ENCODE assay signal across 1 fruit fly cellular context in the genomic region with DNA sequence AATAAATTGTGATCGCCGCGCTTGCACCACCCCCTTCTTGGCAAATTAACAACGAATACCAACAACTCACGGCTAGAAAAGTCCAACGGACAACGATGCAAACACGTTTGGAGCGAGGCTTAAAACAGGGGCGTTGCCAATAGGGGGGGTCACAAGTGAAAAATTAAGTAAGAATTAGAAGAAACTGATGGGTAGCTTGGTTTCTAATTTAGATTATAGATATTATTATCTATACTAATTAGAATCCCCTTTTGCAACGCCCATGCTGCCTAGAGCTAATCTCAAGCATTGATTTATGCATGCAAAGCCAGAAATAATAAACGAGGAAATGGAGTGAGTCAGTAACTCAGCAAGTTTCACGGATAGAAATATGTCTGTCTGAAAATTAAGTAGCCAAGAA.
TF ChIP-seq lines count a peak whose summit lies in the region.

No protein-coding gene starts in this region.

TF ChIP-seq in whole organism, embryonic, 481 proteins besides CTCF, POLR2A, EP300 and RAD21 (continued from another document):
- TF ChIP-seq TFAM (GFP tag; optimal IDR thresholded peaks at IDR 0.05; lab: Kevin White, UChicago): no peak
- peak; percentile 80 for TF ChIP-seq Xrp1 (GFP tag; IDR thresholded peaks at IDR 0.05; lab: Robert Waterston, UW)
- TF ChIP-seq CG11504 (tag; optimal IDR thresholded peaks at IDR 0.05; lab: Kevin White, UChicago): peak; percentile 81
- TF ChIP-seq mld (GFP tag; IDR thresholded peaks at IDR 0.05; lab: Robert Waterston, UW; ENCODE audit: partially characterized antibody): no peak
- TF ChIP-seq Dp (GFP tag; optimal IDR thresholded peaks at IDR 0.05; lab: Kevin White, UChicago): no peak
- no peak for TF ChIP-seq pzg (GFP tag; optimal IDR thresholded peaks at IDR 0.05; lab: Kevin White, UChicago)
- TF ChIP-seq B-H1 (GFP tag; IDR thresholded peaks at IDR 0.05; lab: Robert Waterston, UW): peak; percentile 79
- peak; percentile 61 for TF ChIP-seq peb (GFP tag; IDR thresholded peaks at IDR 0.05; lab: Robert Waterston, UW)
- TF ChIP-seq her (GFP tag; optimal IDR thresholded peaks at IDR 0.05; lab: Kevin White, UChicago): no peak
- 0 out of 2 replicates have a peak, but pooled peaks have one; percentile 36 for TF ChIP-seq Poxn (GFP tag; IDR thresholded peaks at IDR 0.05; lab: Robert Waterston, UW)
- TF ChIP-seq chinmo (GFP tag; IDR thresholded peaks at IDR 0.05; lab: Robert Waterston, UW; ENCODE audit: partially characterized antibody): no peak
- TF ChIP-seq H2.0 (GFP tag; IDR thresholded peaks at IDR 0.05; lab: Robert Waterston, UW): peak; percentile 78
- no peak for TF ChIP-seq CG9609 (GFP tag; optimal IDR thresholded peaks at IDR 0.05; lab: Kevin White, UChicago)
- peak; percentile 32 for TF ChIP-seq gsb-n (tag; optimal IDR thresholded peaks at IDR 0.05; lab: Kevin White, UChicago)
- peak; percentile 36 to 67 for TF ChIP-seq dpn (GFP tag; optimal IDR thresholded peaks at IDR 0.05; lab: Kevin White, UChicago)
- peak; percentile 32 for TF ChIP-seq CG13894 (tag; optimal IDR thresholded peaks at IDR 0.05; lab: Kevin White, UChicago)
- TF ChIP-seq Usf (GFP tag; optimal IDR thresholded peaks at IDR 0.05; lab: Kevin White, UChicago): peak; percentile 28
- TF ChIP-seq kay (GFP tag; optimal IDR thresholded peaks at IDR 0.05; lab: Kevin White, UChicago): peak; percentile 35
- TF ChIP-seq Ssrp (tag; optimal IDR thresholded peaks at IDR 0.05; lab: Kevin White, UChicago): peak; percentile 64
- TF ChIP-seq otp (GFP tag; IDR thresholded peaks at IDR 0.05; lab: Robert Waterston, UW): peak; percentile 84
- TF ChIP-seq CG9727 (GFP tag; optimal IDR thresholded peaks at IDR 0.05; lab: Kevin White, UChicago): peak; percentile 48
- peak; percentile 5 for TF ChIP-seq CG13624 (GFP tag; optimal IDR thresholded peaks at IDR 0.05; lab: Kevin White, UChicago)
- peak; percentile 36; the same call in 1 of the 2 replicates for TF ChIP-seq CG8765 (GFP tag; IDR thresholded peaks at IDR 0.05; lab: Robert Waterston, UW)
- peak; percentile 82 for TF ChIP-seq CG2678 (tag; optimal IDR thresholded peaks at IDR 0.05; lab: Kevin White, UChicago)
- TF ChIP-seq CG12391 (tag; optimal IDR thresholded peaks at IDR 0.05; lab: Kevin White, UChicago): peak; percentile 66
- no peak for TF ChIP-seq D (optimal IDR thresholded peaks at IDR 0.05; lab: Kevin White, UChicago)
- peak; percentile 20 for TF ChIP-seq D (GFP tag; optimal IDR thresholded peaks at IDR 0.05; lab: Kevin White, UChicago)
- TF ChIP-seq CG3065 (GFP tag; optimal IDR thresholded peaks at IDR 0.05; lab: Kevin White, UChicago): no peak
- peak; percentile 68 for TF ChIP-seq CG10147 (GFP tag; optimal IDR thresholded peaks at IDR 0.05; lab: Kevin White, UChicago)
- TF ChIP-seq HLH54F (GFP tag; optimal IDR thresholded peaks at IDR 0.05; lab: Kevin White, UChicago): peak; percentile 32
- TF ChIP-seq nom (GFP tag; optimal IDR thresholded peaks at IDR 0.05; lab: Kevin White, UChicago): no peak
